Worm (Caenorhabditis elegans): ENCODE measurements around the gene fshr-1.

DNA sequence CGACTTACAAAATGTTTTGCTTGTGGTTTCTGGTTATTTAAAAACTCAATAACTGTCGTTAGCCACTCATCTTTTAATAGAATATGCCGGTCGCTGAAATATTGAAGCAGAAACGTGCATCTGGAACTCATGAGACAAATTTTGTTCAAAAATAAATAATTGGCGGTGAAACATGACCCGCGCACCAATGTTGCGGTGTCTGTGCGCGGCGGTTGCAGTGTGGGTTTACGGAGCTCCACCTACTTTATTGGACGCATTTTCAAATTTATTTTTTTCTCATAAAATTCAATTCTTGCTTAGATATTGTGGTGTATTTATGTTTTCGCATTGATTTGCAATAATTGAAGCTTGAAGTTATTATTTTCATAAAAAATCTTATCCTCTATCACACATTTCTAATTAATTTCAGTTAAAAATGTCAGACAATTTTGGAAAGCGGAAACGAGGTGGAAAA lies 41.0 kb downstream of the fshr-1 start, which contains the start of the genes rmh-2 and suds-3:
- TF ChIP-seq dpff-1 (tag; optimal IDR thresholded peaks at IDR 0.05), result no peak
- TF ChIP-seq unc-62 (GFP tag; optimal IDR thresholded peaks at IDR 0.05), result no peak
- no peak for TF ChIP-seq snpc-4 (GFP tag; optimal IDR thresholded peaks at IDR 0.05)
- TF ChIP-seq snpc-4 (tag; optimal IDR thresholded peaks at IDR 0.05), result no peak
- peak; percentile 7 for TF ChIP-seq lsl-1 (GFP tag; optimal IDR thresholded peaks at IDR 0.05)
- no peak for TF ChIP-seq bed-2 (GFP tag; IDR thresholded peaks at IDR 0.05)
- no peak for TF ChIP-seq ceh-91 (GFP tag; IDR thresholded peaks at IDR 0.05)
- no peak for TF ChIP-seq Y53F4B.3 (GFP tag; IDR thresholded peaks at IDR 0.05)
- TF ChIP-seq cebp-2 (GFP tag; IDR thresholded peaks at IDR 0.05), result no peak

Data from whole organism, young adult.